Worm (Caenorhabditis elegans): ENCODE results near the gene casy-1.

- TF ChIP-seq nhr-11 (tag; optimal IDR thresholded peaks at IDR 0.05) (no peak), lin-11 (tag; optimal IDR thresholded peaks at IDR 0.05) (no peak), elt-3 (tag; optimal IDR thresholded peaks at IDR 0.05) (no peak), nhr-12 (tag; optimal IDR thresholded peaks at IDR 0.05) (no peak), mbf-1 (tag; optimal IDR thresholded peaks at IDR 0.05) (no peak), blmp-1 (tag; optimal IDR thresholded peaks at IDR 0.05; ENCODE audit: insufficient read depth) (no peak), ama-1 (optimal IDR thresholded peaks at IDR 0.05) (no peak), egl-27 (tag; optimal IDR thresholded peaks at IDR 0.05) (no peak), lin-13 (GFP tag; optimal IDR thresholded peaks at IDR 0.05) (no peak), R02D3.7 (tag; optimal IDR thresholded peaks at IDR 0.05) (no peak), ztf-11 (tag; optimal IDR thresholded peaks at IDR 0.05) (no peak), lin-39 (tag; optimal IDR thresholded peaks at IDR 0.05) (no peak), nhr-237 (tag; optimal IDR thresholded peaks at IDR 0.05) (no peak)
Measured at ce11 chrII:5988224-5988623, 31.7 kb upstream of the casy-1 start, which contains the start of gene ins-2.
